Worm (Caenorhabditis elegans) whole organism, young adult: Measurements from ENCODE around the gene fbxb-75.

Source experiments
- F23B12.7 ChIP-seq: sonication (generic microtip); optimal IDR thresholded peaks from 2 replicates; lab custom pipeline; 2017; ENCODE audit warnings: missing genetic modification characterization, mild to moderate bottlenecking, missing compliant biosample characterization, antibody characterized with exemption, moderate library complexity; ENCODE audit not compliant: insufficient read depth
- K11D2.4 ChIP-seq: fragments of 200-800 bp; sonication (Bioruptor generic); IDR thresholded peaks from 2 replicates; pipeline ENCODE4 v1.3.6; 2022; ENCODE audit warnings: missing genetic modification reagents, missing genetic modification characterization, missing compliant biosample characterization
- madf-8 ChIP-seq: fragments of 200-800 bp; sonication (Bioruptor generic); conservative IDR thresholded peaks from 2 replicates; pipeline ENCODE4 v1.3.6; 2022; ENCODE audit warnings: missing genetic modification reagents, missing genetic modification characterization, missing compliant biosample characterization
- pha-4 ChIP-seq: fragments of 150-350 bp; sonication (generic microtip); optimal IDR thresholded peaks from 2 replicates; lab custom pipeline; 2014; ENCODE audit warnings: missing biosample characterization, missing genetic modification reagents, missing genetic modification characterization

- TF ChIP-seq F23B12.7 (no peak), K11D2.4 (no peak), pha-4 (tag; lab: Kevin White, UChicago) (no peak), madf-8 (GFP tag; lab: Robert Waterston, UW) (no peak)
These were observed 29.5 kb downstream of the fbxb-75 start for ce11 chrIV:4411311-4411947.
